Worm (Caenorhabditis elegans) whole organism, L4 larva: ENCODE data around the gene Y45F3A.5.
A peak's percentile ranks its signal among the peaks of the same experiment; 100 is the strongest.

Source experiments
- D1046.2 ChIP-seq: fragments of 200-800 bp; sonication (Bioruptor generic); IDR thresholded peaks from 2 replicates; pipeline ENCODE4 v1.3.6; 2022; ENCODE audit warnings: missing genetic modification characterization, missing compliant biosample characterization
- F10B5.3 ChIP-seq: sonication (generic microtip); optimal IDR thresholded peaks from 2 replicates; lab custom pipeline; 2016; ENCODE audit warnings: mild to moderate bottlenecking, missing genetic modification characterization, missing compliant biosample characterization
- F37D6.2 ChIP-seq: sonication (generic microtip); optimal IDR thresholded peaks from 2 replicates; lab custom pipeline; 2016; ENCODE audit warnings: mild to moderate bottlenecking, missing genetic modification characterization, missing compliant biosample characterization
- F49E8.2 ChIP-seq: sonication (generic microtip); optimal IDR thresholded peaks from 2 replicates; lab custom pipeline; 2016; ENCODE audit warnings: missing compliant biosample characterization, mild to moderate bottlenecking, missing genetic modification characterization, borderline replicate concordance
- T20F7.1 ChIP-seq: fragments of 200-800 bp; sonication (Bioruptor generic); optimal IDR thresholded peaks from 2 replicates; lab custom pipeline; 2018; ENCODE audit warnings: mild to moderate bottlenecking, missing genetic modification characterization, missing compliant biosample characterization
- T26A8.4 ChIP-seq: fragments of 200-800 bp; sonication (Bioruptor generic); IDR thresholded peaks from 2 replicates; pipeline ENCODE4 v1.3.6; 2022; ENCODE audit warnings: missing genetic modification characterization, missing compliant biosample characterization
- aly-2 ChIP-seq: sonication (generic microtip); optimal IDR thresholded peaks from 2 replicates; lab custom pipeline; 2018; ENCODE audit warnings: missing biosample characterization, missing genetic modification characterization
- ama-1 ChIP-seq: fragments of 150-350 bp; optimal IDR thresholded peaks from 2 replicates; lab custom pipeline; 2014; ENCODE audit warnings: inconsistent platforms, mixed read lengths
- arid-1 ChIP-seq: fragments of 200-800 bp; sonication (Bioruptor generic); conservative IDR thresholded peaks from 2 replicates; pipeline ENCODE4 v1.3.6; 2022; ENCODE audit warnings: missing genetic modification reagents, missing genetic modification characterization, missing compliant biosample characterization
- ceh-28 ChIP-seq: fragments of 150-350 bp; optimal IDR thresholded peaks from 2 replicates; lab custom pipeline; 2014; ENCODE audit warnings: missing biosample characterization, missing genetic modification reagents, missing genetic modification characterization
- cey-2 ChIP-seq: sonication (generic microtip); optimal IDR thresholded peaks from 3 replicates; lab custom pipeline; 2017; ENCODE audit warnings: missing genetic modification characterization, mild to moderate bottlenecking, missing compliant biosample characterization, antibody characterized with exemption, borderline replicate concordance; ENCODE audit not compliant: insufficient read depth
- daf-12 ChIP-seq: fragments of 150-350 bp; optimal IDR thresholded peaks from 2 replicates; lab custom pipeline; 2014; ENCODE audit warnings: missing biosample characterization, missing genetic modification reagents, missing genetic modification characterization
- daf-8 ChIP-seq: fragments of 200-800 bp; sonication (Bioruptor generic); IDR thresholded peaks from 2 replicates; pipeline ENCODE4 v1.3.6; 2022; ENCODE audit warnings: missing genetic modification characterization, missing compliant biosample characterization
- dve-1 ChIP-seq: sonication (generic microtip); optimal IDR thresholded peaks from 2 replicates; lab custom pipeline; 2017; ENCODE audit warnings: antibody characterized with exemption, mild to moderate bottlenecking, missing genetic modification characterization, missing compliant biosample characterization; ENCODE audit not compliant: insufficient read depth
- fkh-10 ChIP-seq: fragments of 150-350 bp; optimal IDR thresholded peaks from 2 replicates; lab custom pipeline; 2014; ENCODE audit warnings: missing biosample characterization, missing genetic modification reagents, missing genetic modification characterization
- fos-1 ChIP-seq: fragments of 150-350 bp; optimal IDR thresholded peaks from 2 replicates; lab custom pipeline; 2014; ENCODE audit warnings: missing biosample characterization, missing genetic modification characterization
- gei-8 ChIP-seq: fragments of 200-800 bp; sonication (Bioruptor generic); optimal IDR thresholded peaks from 2 replicates; lab custom pipeline; 2018; ENCODE audit warnings: mild to moderate bottlenecking, missing genetic modification characterization, missing compliant biosample characterization
- hlh-11 ChIP-seq: fragments of 200-800 bp; sonication (Bioruptor generic); optimal IDR thresholded peaks from 2 replicates; lab custom pipeline; 2018; ENCODE audit warnings: mild to moderate bottlenecking, missing genetic modification characterization, missing compliant biosample characterization
- lin-13 ChIP-seq: fragments of 150-350 bp; optimal IDR thresholded peaks from 2 replicates; lab custom pipeline; 2014; ENCODE audit warnings: missing biosample characterization, missing genetic modification reagents, missing genetic modification characterization
- lin-29 ChIP-seq: fragments of 200-800 bp; sonication (Bioruptor generic); IDR thresholded peaks from 2 replicates; pipeline ENCODE4 v1.3.6; 2022; ENCODE audit warnings: missing genetic modification reagents, missing genetic modification characterization, missing compliant biosample characterization
- lir-3 ChIP-seq: sonication (generic microtip); optimal IDR thresholded peaks from 2 replicates; lab custom pipeline; 2016; ENCODE audit warnings: mild to moderate bottlenecking, missing genetic modification characterization, missing compliant biosample characterization
- lsy-2 ChIP-seq, 2 experiments: fragments of 150-350 bp in 1 of 2; sonication (generic microtip) in 1 of 2; optimal IDR thresholded peaks; 2 replicates each; lab custom pipeline; 2014 to 2017; ENCODE audit warnings: missing biosample characterization in 2 of 2, missing genetic modification characterization in 2 of 2
- madf-5 ChIP-seq, 2 experiments: fragments of 200-800 bp; sonication (Bioruptor generic); IDR thresholded peaks; 2 replicates each; pipeline ENCODE4 v1.3.6; 2022; ENCODE audit warnings: missing compliant biosample characterization in 2 of 2, missing genetic modification characterization in 2 of 2
- madf-9 ChIP-seq: fragments of 200-800 bp; sonication (Bioruptor generic); conservative IDR thresholded peaks from 2 replicates; pipeline ENCODE4 v1.3.6; 2022; ENCODE audit warnings: missing genetic modification reagents, missing genetic modification characterization, missing compliant biosample characterization
- mep-1 ChIP-seq: fragments of 150-350 bp; sonication (generic microtip); optimal IDR thresholded peaks from 3 replicates; lab custom pipeline; 2014; ENCODE audit warnings: missing biosample characterization, missing genetic modification characterization
- mes-2 ChIP-seq: sonication (generic microtip); optimal IDR thresholded peaks from 2 replicates; lab custom pipeline; 2016; ENCODE audit warnings: missing genotype, mild to moderate bottlenecking, missing genetic modification characterization, missing compliant biosample characterization; ENCODE audit not compliant: poor library complexity, severe bottlenecking
- nhr-10 ChIP-seq: fragments of 150-350 bp; optimal IDR thresholded peaks from 2 replicates; lab custom pipeline; 2014; ENCODE audit warnings: missing biosample characterization, missing genetic modification characterization
- nhr-102 ChIP-seq: sonication (generic microtip); optimal IDR thresholded peaks from 2 replicates; lab custom pipeline; 2016; ENCODE audit warnings: mild to moderate bottlenecking, missing genetic modification characterization, moderate library complexity, missing compliant biosample characterization
- nhr-11 ChIP-seq: fragments of 150-350 bp; optimal IDR thresholded peaks from 2 replicates; lab custom pipeline; 2014; ENCODE audit warnings: missing biosample characterization, missing genetic modification characterization
- nhr-41 ChIP-seq: fragments of 200-800 bp; sonication (Bioruptor generic); IDR thresholded peaks from 2 replicates; pipeline ENCODE4 v1.3.6; 2022; ENCODE audit warnings: missing genetic modification reagents, missing genetic modification characterization, missing compliant biosample characterization
- nhr-77 ChIP-seq: fragments of 150-350 bp; optimal IDR thresholded peaks from 2 replicates; lab custom pipeline; 2014; ENCODE audit warnings: missing biosample characterization, missing genetic modification characterization
- pha-4 ChIP-seq, 2 experiments: fragments of 150-350 bp in 1 of 2; fragments of 200-800 bp in 1 of 2; sonication (Bioruptor generic) in 1 of 2; IDR thresholded peaks in 1 of 2; optimal IDR thresholded peaks in 1 of 2; 2 replicates each; pipeline versions ENCODE4 v1.3.6 to Lab custom; 2014 to 2022; ENCODE audit warnings: missing genetic modification characterization in 2 of 2, missing genetic modification reagents in 2 of 2, missing biosample characterization in 1 of 2, missing compliant biosample characterization in 1 of 2
- php-3 ChIP-seq: fragments of 200-800 bp; sonication (Bioruptor generic); IDR thresholded peaks from 2 replicates; pipeline ENCODE4 v1.3.6; 2022; ENCODE audit warnings: missing genetic modification reagents, missing genetic modification characterization, missing compliant biosample characterization
- pqm-1 ChIP-seq: sonication (generic microtip); optimal IDR thresholded peaks from 2 replicates; lab custom pipeline; 2017; ENCODE audit warnings: missing biosample characterization, missing genetic modification characterization
- rbr-2 ChIP-seq: sonication (generic microtip); optimal IDR thresholded peaks from 2 replicates; lab custom pipeline; 2016; ENCODE audit warnings: missing genotype, missing genetic modification characterization, missing compliant biosample characterization
- saeg-2 ChIP-seq: fragments of 200-800 bp; sonication (Bioruptor generic); IDR thresholded peaks from 2 replicates; pipeline ENCODE4 v1.3.6; 2022; ENCODE audit warnings: missing genetic modification reagents, missing genetic modification characterization, missing compliant biosample characterization
- set-16 ChIP-seq: fragments of 200-800 bp; sonication (Bioruptor generic); IDR thresholded peaks from 2 replicates; pipeline ENCODE4 v1.3.6; 2022; ENCODE audit warnings: missing genetic modification reagents, missing genetic modification characterization, missing compliant biosample characterization
- snpc-1.2 ChIP-seq: fragments of 200-800 bp; sonication (Bioruptor generic); IDR thresholded peaks from 2 replicates; pipeline ENCODE4 v1.3.6; 2022; ENCODE audit warnings: missing genetic modification reagents, missing genetic modification characterization, missing compliant biosample characterization
- spr-3 ChIP-seq: fragments of 200-800 bp; sonication (Bioruptor generic); optimal IDR thresholded peaks from 2 replicates; lab custom pipeline; 2018; ENCODE audit warnings: mild to moderate bottlenecking, missing genetic modification characterization, missing compliant biosample characterization
- tag-97 ChIP-seq: fragments of 200-800 bp; sonication (Bioruptor generic); IDR thresholded peaks from 2 replicates; pipeline ENCODE4 v1.3.6; 2022; ENCODE audit warnings: missing genetic modification characterization, missing compliant biosample characterization
- unc-130 ChIP-seq: sonication (generic microtip); optimal IDR thresholded peaks from 2 replicates; lab custom pipeline; 2016; ENCODE audit warnings: missing genetic modification reagents, missing genetic modification characterization, missing compliant biosample characterization
- vab-7 ChIP-seq: fragments of 200-800 bp; sonication (Bioruptor generic); IDR thresholded peaks from 2 replicates; pipeline ENCODE4 v1.3.6; 2022; ENCODE audit warnings: missing genetic modification reagents, missing genetic modification characterization, missing compliant biosample characterization
- zag-1 ChIP-seq: fragments of 150-350 bp; optimal IDR thresholded peaks from 2 replicates; lab custom pipeline; 2014; ENCODE audit warnings: missing biosample characterization, missing genetic modification characterization
- ztf-11 ChIP-seq: fragments of 150-350 bp; optimal IDR thresholded peaks from 2 replicates; lab custom pipeline; 2014; ENCODE audit warnings: missing biosample characterization, missing genetic modification characterization

Gene Y45F3A.5

DNA sequence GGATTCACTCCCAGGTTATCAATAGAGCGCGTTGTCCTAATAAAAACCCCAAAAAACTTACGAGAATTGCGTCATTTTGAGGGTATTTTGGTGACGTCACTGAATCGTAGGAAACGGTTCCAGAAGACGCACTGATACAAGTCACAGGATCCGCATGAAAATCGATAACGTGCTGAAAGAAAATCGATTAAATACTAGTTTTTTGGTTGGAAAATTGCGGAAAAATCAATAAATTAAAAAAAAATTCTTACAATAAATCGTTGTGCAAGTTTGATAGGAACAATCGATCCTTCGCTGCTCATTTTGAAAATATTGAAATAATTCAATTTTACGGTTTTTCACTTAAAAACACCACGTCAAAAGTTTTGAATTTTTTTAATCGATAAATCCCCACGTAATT is 17.1 kb upstream of the Y45F3A.5 start, which contains the start of gene Y39A1A.2:
Gene Y39A1A.2, minus strand, starts transcription at position 319 of the 400 bp plus-strand sequence.
- TF ChIP-seq vab-7 (GFP tag; lab: Robert Waterston, UW) = no peak
- TF ChIP-seq zag-1 (tag; lab: Kevin White, UChicago) = no peak
- TF ChIP-seq ceh-28 (tag; lab: Kevin White, UChicago) = peak; percentile 75

ce11 chrIII:10600894-10601293 is 14.8 kb upstream of the Y45F3A.5 start:
- no peak for TF ChIP-seq ceh-28 (tag; lab: Kevin White, UChicago)
- peak; percentile 14 for TF ChIP-seq nhr-11 (tag; lab: Kevin White, UChicago)
- TF ChIP-seq, all 104 proteins: peak for 1

DNA sequence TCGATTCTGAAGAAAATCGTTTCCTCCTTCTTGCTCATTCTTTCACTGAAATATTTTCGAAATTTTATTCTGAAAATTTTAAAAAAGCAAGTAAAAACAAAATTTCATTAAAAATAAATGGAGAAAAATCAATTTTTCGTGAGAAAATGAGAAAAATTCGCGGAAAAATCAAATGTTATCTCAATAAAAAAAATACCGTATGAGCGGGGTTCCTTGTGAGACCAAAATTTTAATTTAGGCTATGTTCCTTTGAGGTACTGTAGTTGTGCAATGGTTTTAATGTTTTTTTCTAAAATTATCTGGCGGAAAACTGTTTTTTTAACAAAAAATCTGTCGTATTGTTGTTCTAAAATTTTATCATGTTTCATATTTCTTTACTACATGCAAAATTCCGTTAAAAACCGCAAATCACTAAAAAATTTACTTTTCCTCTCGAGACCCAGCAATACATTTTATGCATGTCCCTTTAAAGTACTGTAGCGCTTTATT is 14.0 kb upstream of the Y45F3A.5 start, which contains the start of gene epg-6:
Gene epg-6, minus strand, starts transcription at position 51 of the 489 bp plus-strand sequence.
- TF ChIP-seq F10B5.3 (tag; lab: Kevin White, UChicago) (no peak), lin-29 (no peak), spr-3 (no peak), lsy-2 (tag; optimal IDR thresholded peaks at IDR 0.05; lab: Kevin White, UChicago) (peak in 1 of 2 experiments; percentile 28), mes-2 (tag; lab: Kevin White, UChicago) (no peak), aly-2 (tag; lab: Kevin White, UChicago) (no peak), set-16 (no peak), nhr-41 (no peak), nhr-77 (no peak), unc-130 (peak; percentile 68), F37D6.2 (tag; lab: Kevin White, UChicago) (no peak), pqm-1 (tag; lab: Kevin White, UChicago) (no peak), D1046.2 (GFP tag; lab: Robert Waterston, UW) (no peak), cey-2 (no peak), lir-3 (tag; lab: Kevin White, UChicago) (no peak), F49E8.2 (tag; lab: Kevin White, UChicago) (peak; percentile 67), dve-1 (no peak), ztf-11 (tag; lab: Kevin White, UChicago) (no peak), daf-8 (no peak), nhr-11 (tag; lab: Kevin White, UChicago) (no peak)

ce11 chrIII:10599699-10600098 is 13.6 kb upstream of the Y45F3A.5 start:
- TF ChIP-seq php-3 (GFP tag; lab: Robert Waterston, UW) = no peak
- no peak for TF ChIP-seq unc-130
- TF ChIP-seq saeg-2 (GFP tag; lab: Robert Waterston, UW) = no peak
- TF ChIP-seq lsy-2 (tag; optimal IDR thresholded peaks at IDR 0.05; lab: Kevin White, UChicago) = peak in 1 of 2 experiments; percentile 81
- no peak for TF ChIP-seq tag-97 (GFP tag; lab: Robert Waterston, UW)
- TF ChIP-seq madf-5 (GFP tag; IDR thresholded peaks at IDR 0.05; lab: Robert Waterston, UW) = no peak
- TF ChIP-seq T26A8.4 (GFP tag; lab: Robert Waterston, UW) = peak; percentile 55; the same call in 1 of the 2 replicates
- TF ChIP-seq mep-1 (tag; lab: Kevin White, UChicago) = peak; percentile 76
- no peak for TF ChIP-seq F10B5.3 (tag; lab: Kevin White, UChicago)
- peak; percentile 78 for TF ChIP-seq mes-2 (tag; lab: Kevin White, UChicago)
- TF ChIP-seq nhr-10 (tag; lab: Kevin White, UChicago) = no peak
- 0 out of 2 replicates have a peak, but pooled peaks have one; percentile 32 for TF ChIP-seq madf-9 (GFP tag; lab: Robert Waterston, UW)
- TF ChIP-seq snpc-1.2 (GFP tag; lab: Robert Waterston, UW) = no peak
- TF ChIP-seq pha-4 (GFP tag; IDR thresholded peaks at IDR 0.05; lab: Robert Waterston, UW) = 0 out of 2 replicates have a peak, but pooled peaks have one; percentile 52
- TF ChIP-seq pha-4 (tag; optimal IDR thresholded peaks at IDR 0.05; lab: Kevin White, UChicago) = peak; percentile 96
- TF ChIP-seq arid-1 (GFP tag; lab: Robert Waterston, UW) = peak; percentile 55; the same call in 1 of the 2 replicates
- TF ChIP-seq rbr-2 = peak; percentile 54
- peak; percentile 80 for TF ChIP-seq dve-1
- TF ChIP-seq fkh-10 = no peak
- TF ChIP-seq aly-2 (tag; lab: Kevin White, UChicago) = no peak
- no peak for TF ChIP-seq fos-1 (tag; lab: Kevin White, UChicago)
- no peak for TF ChIP-seq vab-7 (GFP tag; lab: Robert Waterston, UW)
- no peak for TF ChIP-seq lir-3 (tag; lab: Kevin White, UChicago)
- TF ChIP-seq T20F7.1 (GFP tag; lab: Kevin White, UChicago) = no peak
- no peak for TF ChIP-seq daf-12 (tag; lab: Kevin White, UChicago)
- TF ChIP-seq gei-8 (GFP tag; lab: Kevin White, UChicago) = no peak
- TF ChIP-seq ama-1 (lab: Kevin White, UChicago) = no peak
- TF ChIP-seq lin-13 (GFP tag; lab: Kevin White, UChicago) = peak; percentile 66
- TF ChIP-seq hlh-11 (tag; lab: Kevin White, UChicago) = peak; percentile 94
- no peak for TF ChIP-seq nhr-102 (tag; lab: Kevin White, UChicago)
